Worm (Caenorhabditis elegans) whole organism, young adult: ENCODE measurements around the gene F26A1.7.

Experiments
- T07F8.4 ChIP-seq: sonication (generic microtip); optimal IDR thresholded peaks from 2 replicates; lab custom pipeline; 2016; ENCODE audit warnings: mild to moderate bottlenecking, missing genetic modification characterization, moderate library complexity, missing compliant biosample characterization
- Y79H2A.3 ChIP-seq: fragments of 200-800 bp; sonication (Bioruptor generic); conservative IDR thresholded peaks from 2 replicates; pipeline ENCODE4 v1.3.6; 2022; ENCODE audit warnings: missing genetic modification reagents, missing genetic modification characterization, missing compliant biosample characterization
- aptf-2 ChIP-seq: fragments of 200-800 bp; sonication (Bioruptor generic); conservative IDR thresholded peaks from 2 replicates; pipeline ENCODE4 v1.3.6; 2022; ENCODE audit warnings: missing genetic modification reagents, missing genetic modification characterization, missing compliant biosample characterization
- ceh-58 ChIP-seq: fragments of 200-800 bp; sonication (Bioruptor generic); IDR thresholded peaks from 2 replicates; pipeline ENCODE4 v1.3.6; 2022; ENCODE audit warnings: missing genetic modification characterization, missing compliant biosample characterization
- chd-7 ChIP-seq: sonication (generic microtip); optimal IDR thresholded peaks from 2 replicates; lab custom pipeline; 2016; ENCODE audit warnings: mild to moderate bottlenecking, missing genetic modification characterization, moderate library complexity, missing compliant biosample characterization
- dox-1 ChIP-seq: fragments of 200-800 bp; sonication (Bioruptor generic); IDR thresholded peaks from 2 replicates; pipeline ENCODE4 v1.3.6; 2022; ENCODE audit warnings: missing genetic modification reagents, missing genetic modification characterization, missing compliant biosample characterization
- egl-44 ChIP-seq: fragments of 200-800 bp; sonication (Bioruptor generic); IDR thresholded peaks from 2 replicates; pipeline ENCODE4 v1.3.6; 2022; ENCODE audit warnings: missing genetic modification reagents, missing genetic modification characterization, missing compliant biosample characterization
- egrh-3 ChIP-seq: fragments of 200-800 bp; sonication (Bioruptor generic); IDR thresholded peaks from 2 replicates; pipeline ENCODE4 v1.3.6; 2022; ENCODE audit warnings: missing genetic modification reagents, missing genetic modification characterization, missing compliant biosample characterization
- let-526 ChIP-seq: fragments of 200-800 bp; sonication (Bioruptor generic); IDR thresholded peaks from 2 replicates; pipeline ENCODE4 v1.3.6; 2022; ENCODE audit warnings: missing genetic modification reagents, missing genetic modification characterization, missing compliant biosample characterization
- mes-4 ChIP-seq: sonication (generic microtip); optimal IDR thresholded peaks from 2 replicates; lab custom pipeline; 2016; ENCODE audit warnings: missing genotype, missing genetic modification characterization, missing compliant biosample characterization
- somi-1 ChIP-seq: fragments of 200-800 bp; sonication (Bioruptor generic); optimal IDR thresholded peaks from 2 replicates; lab custom pipeline; 2018; ENCODE audit warnings: mild to moderate bottlenecking, missing genetic modification characterization, missing compliant biosample characterization
- unc-130 ChIP-seq: sonication (generic microtip); optimal IDR thresholded peaks from 2 replicates; lab custom pipeline; 2016; ENCODE audit warnings: missing genetic modification reagents, missing genetic modification characterization, missing compliant biosample characterization

- TF ChIP-seq somi-1 (no peak), unc-130 (GFP tag; lab: Kevin White, UChicago) (peak; percentile 10), dox-1 (no peak), ceh-58 (no peak), Y79H2A.3 (GFP tag; lab: Robert Waterston, UW) (no peak), mes-4 (tag; lab: Kevin White, UChicago) (no peak), let-526 (no peak), chd-7 (no peak), egl-44 (GFP tag; lab: Robert Waterston, UW) (no peak), egrh-3 (GFP tag; lab: Robert Waterston, UW) (no peak), aptf-2 (GFP tag; lab: Robert Waterston, UW) (no peak), T07F8.4 (tag; lab: Kevin White, UChicago) (no peak)
Measured at ce11 chrIII:4861744-4862401, 42.1 kb upstream of the F26A1.7 start, which contains the start of the genes C35D10.10 and C35D10.5.
